Fruit fly (Drosophila melanogaster): ENCODE data around the gene CG10738.

DNA sequence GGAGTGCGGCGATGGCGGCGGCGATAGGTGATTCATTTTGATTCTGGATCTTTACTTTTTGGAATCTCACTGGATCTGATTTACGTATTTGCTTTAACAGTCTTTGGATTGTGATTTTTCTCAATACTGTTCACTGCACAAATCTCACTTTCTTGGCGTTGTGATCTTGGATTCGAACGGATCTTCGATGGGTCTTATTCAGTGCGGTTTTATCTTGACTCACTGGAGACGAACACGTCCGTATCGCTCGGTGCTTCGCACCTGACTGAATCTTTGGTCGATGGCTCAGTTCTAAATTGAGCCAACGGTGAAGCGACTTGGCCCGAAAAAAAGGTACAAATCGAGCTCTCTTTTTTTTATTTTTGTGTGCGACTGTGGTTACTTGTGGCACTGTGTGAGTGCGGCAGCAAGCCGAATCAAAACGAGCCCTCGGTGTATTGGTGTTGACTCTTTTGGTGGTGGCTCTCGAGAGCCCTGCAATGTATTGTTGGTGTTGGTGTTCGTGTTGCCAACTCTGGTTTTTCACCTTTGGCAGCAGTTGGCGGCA is 49.6 kb upstream of the CG10738 start, which contains the start of gene sens:
- TF ChIP-seq bab1 (GFP tag; optimal IDR thresholded peaks at IDR 0.05) (no peak), pad (GFP tag; optimal IDR thresholded peaks at IDR 0.05) (no peak), CG11617 (GFP tag; optimal IDR thresholded peaks at IDR 0.05) (no peak)

Measured in whole organism, adult.